Fruit fly (Drosophila melanogaster) whole organism, wandering third instar larva: Measurements from ENCODE around the gene Mettl4.

ENCODE experiments used
- N ChIP-seq: fragments of >200 bp; optimal IDR thresholded peaks from 2 replicates; lab custom pipeline; 2018; ENCODE audit warnings: missing biosample characterization, missing external identifiers, missing genetic modification characterization
- Sp1 ChIP-seq: fragments of 200-800 bp; sonication (Bioruptor generic); optimal IDR thresholded peaks from 3 replicates; lab custom pipeline; 2019; ENCODE audit warnings: missing biosample characterization, mild to moderate bottlenecking, missing genetic modification characterization, moderate library complexity
- dsf ChIP-seq: sonication (Bioruptor generic); optimal IDR thresholded peaks from 2 replicates; lab custom pipeline; 2016; ENCODE audit warnings: missing biosample characterization, missing genetic modification characterization, borderline replicate concordance
- h ChIP-seq: fragments of 200-800 bp; sonication (Bioruptor generic); optimal IDR thresholded peaks from 3 replicates; lab custom pipeline; 2016; ENCODE audit warnings: missing biosample characterization, mild to moderate bottlenecking, missing genetic modification characterization

dm6 chr3R:16643591-16643990, 7.4 kb downstream of the Mettl4 start, which contains the start of gene Arl6IP1:
- TF ChIP-seq dsf, result no peak
- TF ChIP-seq h, result no peak
- no peak for TF ChIP-seq N (GFP tag; lab: Kevin White, UChicago)
- no peak for TF ChIP-seq Sp1 (GFP tag; lab: Kevin White, UChicago)
